Fruit fly (Drosophila melanogaster): ENCODE measurements around the gene CG12725.

Gene CG12725

DNA sequence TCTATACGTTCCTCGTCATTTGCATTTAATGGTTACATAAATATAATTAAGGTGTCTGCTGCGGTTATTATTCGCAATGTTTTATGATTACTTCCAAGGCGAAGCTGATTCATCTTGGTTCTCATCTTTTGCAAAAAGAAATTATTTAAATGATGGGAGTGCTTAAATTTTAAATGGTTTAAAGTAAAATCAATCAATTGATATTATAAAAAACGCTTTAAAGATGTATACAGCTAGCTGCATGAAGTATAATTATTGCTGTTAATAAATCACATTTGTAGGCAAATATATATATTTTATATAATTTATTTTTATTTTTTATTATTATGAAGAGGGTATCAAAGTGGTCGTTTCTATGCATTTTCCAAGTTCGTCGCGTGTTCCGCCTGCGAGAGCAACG lies 48.1 kb upstream of the CG12725 start (continued):
- peak; percentile 59 for TF ChIP-seq sens (GFP tag)
- TF ChIP-seq tgo (GFP tag; IDR thresholded peaks at IDR 0.05) = 0 out of 3 replicates have a peak, but pooled peaks have one; percentile 17
- no peak for TF ChIP-seq CG32772 (GFP tag; IDR thresholded peaks at IDR 0.05)
- peak; percentile 60 for TF ChIP-seq gem (tag; optimal IDR thresholded peaks at IDR 0.05)
- TF ChIP-seq lmd (GFP tag; IDR thresholded peaks at IDR 0.05) = 0 out of 2 replicates have a peak, but pooled peaks have one; percentile 26
- peak; percentile 27 for TF ChIP-seq CG13424 (tag; optimal IDR thresholded peaks at IDR 0.05)
- peak; percentile 7 for TF ChIP-seq fd96Cb (tag; optimal IDR thresholded peaks at IDR 0.05)
- peak; percentile 1 for TF ChIP-seq Abd-B (GFP tag; optimal IDR thresholded peaks at IDR 0.05)
- TF ChIP-seq CG15073 (GFP tag; optimal IDR thresholded peaks at IDR 0.05) = no peak
- TF ChIP-seq CG34422 (GFP tag; IDR thresholded peaks at IDR 0.05) = 0 out of 3 replicates have a peak, but pooled peaks have one; percentile 28
- no peak for TF ChIP-seq CG34376 (GFP tag; optimal IDR thresholded peaks at IDR 0.05)
- no peak for TF ChIP-seq CG12236 (GFP tag; optimal IDR thresholded peaks at IDR 0.05)
- peak; percentile 39 for TF ChIP-seq Sox102F (GFP tag; optimal IDR thresholded peaks at IDR 0.05)
- TF ChIP-seq prd (optimal IDR thresholded peaks at IDR 0.05) = no peak
- 0 out of 3 replicates have a peak, but pooled peaks have one; percentile 19 for TF ChIP-seq prd (GFP tag; IDR thresholded peaks at IDR 0.05)

dm6 chrX:13447438-13447837 lies 44.8 kb upstream of the CG12725 start:
- TF ChIP-seq Mrtf (GFP tag; IDR thresholded peaks at IDR 0.05) (no peak), YL-1 (GFP tag; optimal IDR thresholded peaks at IDR 0.05) (no peak), Lim3 (GFP tag; IDR thresholded peaks at IDR 0.05) (no peak), CG18599 (GFP tag; optimal IDR thresholded peaks at IDR 0.05) (no peak), CG10321 (GFP tag; IDR thresholded peaks at IDR 0.05) (no peak), Atf3 (GFP tag; optimal IDR thresholded peaks at IDR 0.05) (no peak), fd64A (GFP tag; optimal IDR thresholded peaks at IDR 0.05) (no peak), row (GFP tag; IDR thresholded peaks at IDR 0.05) (peak; percentile 58), ind (GFP tag; optimal IDR thresholded peaks at IDR 0.05) (no peak), CG32767 (GFP tag; IDR thresholded peaks at IDR 0.05) (no peak), mld (GFP tag; IDR thresholded peaks at IDR 0.05; ENCODE audit: partially characterized antibody) (no peak), H2.0 (GFP tag; IDR thresholded peaks at IDR 0.05) (no peak), CG17802 (tag; optimal IDR thresholded peaks at IDR 0.05) (no peak), BEAF-32 (GFP tag; optimal IDR thresholded peaks at IDR 0.05) (no peak), Stat92E (GFP tag; optimal IDR thresholded peaks at IDR 0.05) (no peak), CG16813 (GFP tag; IDR thresholded peaks at IDR 0.05; ENCODE audit: partially characterized antibody) (no peak), repo (GFP tag; optimal IDR thresholded peaks at IDR 0.05) (no peak), CG30403 (GFP tag; optimal IDR thresholded peaks at IDR 0.05) (no peak), Dll (GFP tag; IDR thresholded peaks at IDR 0.05; ENCODE audit: partially characterized antibody) (no peak), ttk (GFP tag; IDR thresholded peaks at IDR 0.05) (no peak), B-H2 (GFP tag; optimal IDR thresholded peaks at IDR 0.05) (no peak), CG8944 (GFP tag; optimal IDR thresholded peaks at IDR 0.05) (no peak), Hr3 (GFP tag; optimal IDR thresholded peaks at IDR 0.05) (no peak), CG10565 (GFP tag; optimal IDR thresholded peaks at IDR 0.05) (no peak), Scr (GFP tag; IDR thresholded peaks at IDR 0.05; ENCODE audit: partially characterized antibody) (no peak), CG7987 (GFP tag; optimal IDR thresholded peaks at IDR 0.05) (no peak), CG11456 (GFP tag; IDR thresholded peaks at IDR 0.05) (no peak), Xrp1 (GFP tag; IDR thresholded peaks at IDR 0.05) (no peak), CG3065 (GFP tag; optimal IDR thresholded peaks at IDR 0.05) (no peak), p53 (GFP tag; optimal IDR thresholded peaks at IDR 0.05) (no peak), Sox100B (GFP tag; optimal IDR thresholded peaks at IDR 0.05) (no peak), CG10462 (GFP tag; optimal IDR thresholded peaks at IDR 0.05) (no peak), CG10654 (GFP tag; optimal IDR thresholded peaks at IDR 0.05) (no peak), lbe (GFP tag; optimal IDR thresholded peaks at IDR 0.05) (no peak), chinmo (GFP tag; IDR thresholded peaks at IDR 0.05; ENCODE audit: partially characterized antibody) (no peak), CG31224 (GFP tag; IDR thresholded peaks at IDR 0.05) (no peak)
